Worm (Caenorhabditis elegans) whole organism, late embryonic: ENCODE results near the gene gpx-2.

ENCODE experiments used
- C08G9.2 ChIP-seq: sonication (generic microtip); optimal IDR thresholded peaks from 2 replicates; lab custom pipeline; 2016; ENCODE audit warnings: mild to moderate bottlenecking, missing genetic modification characterization, moderate library complexity, missing compliant biosample characterization
- elt-2 ChIP-seq: sonication (generic microtip); optimal IDR thresholded peaks from 2 replicates; lab custom pipeline; 2016; ENCODE audit warnings: missing genetic modification reagents, missing genetic modification characterization, missing compliant biosample characterization
- hlh-6 ChIP-seq: sonication (generic microtip); optimal IDR thresholded peaks from 2 replicates; lab custom pipeline; 2016; ENCODE audit warnings: missing genotype, missing genetic modification characterization, missing compliant biosample characterization
- mec-3 ChIP-seq: sonication (generic microtip); optimal IDR thresholded peaks from 2 replicates; lab custom pipeline; 2016; ENCODE audit warnings: borderline replicate concordance, missing genetic modification characterization, missing compliant biosample characterization
- nhr-11 ChIP-seq: fragments of 150-350 bp; optimal IDR thresholded peaks from 2 replicates; lab custom pipeline; 2014; ENCODE audit warnings: missing biosample characterization, missing genetic modification characterization
- pha-4 ChIP-seq: fragments of 150-350 bp; optimal IDR thresholded peaks from 2 replicates; lab custom pipeline; 2018; ENCODE audit warnings: missing biosample characterization, missing genetic modification reagents, missing genetic modification characterization
- ref-2 ChIP-seq: sonication (generic microtip); optimal IDR thresholded peaks from 2 replicates; lab custom pipeline; 2016; ENCODE audit warnings: missing genetic modification characterization, missing compliant biosample characterization
- sox-4 ChIP-seq: sonication (generic microtip); optimal IDR thresholded peaks from 2 replicates; lab custom pipeline; 2017; ENCODE audit warnings: mild to moderate bottlenecking, missing genetic modification characterization, inconsistent platforms, missing compliant biosample characterization
- ttx-3 ChIP-seq: sonication (generic microtip); optimal IDR thresholded peaks from 2 replicates; lab custom pipeline; 2016; ENCODE audit warnings: missing genetic modification reagents, missing genetic modification characterization, missing compliant biosample characterization
- unc-42 ChIP-seq: sonication (generic microtip); optimal IDR thresholded peaks from 2 replicates; lab custom pipeline; 2016; ENCODE audit warnings: missing genotype, missing genetic modification characterization, missing compliant biosample characterization
- zip-5 ChIP-seq: sonication (generic microtip); optimal IDR thresholded peaks from 2 replicates; lab custom pipeline; 2016; ENCODE audit warnings: missing genetic modification characterization, missing compliant biosample characterization

DNA sequence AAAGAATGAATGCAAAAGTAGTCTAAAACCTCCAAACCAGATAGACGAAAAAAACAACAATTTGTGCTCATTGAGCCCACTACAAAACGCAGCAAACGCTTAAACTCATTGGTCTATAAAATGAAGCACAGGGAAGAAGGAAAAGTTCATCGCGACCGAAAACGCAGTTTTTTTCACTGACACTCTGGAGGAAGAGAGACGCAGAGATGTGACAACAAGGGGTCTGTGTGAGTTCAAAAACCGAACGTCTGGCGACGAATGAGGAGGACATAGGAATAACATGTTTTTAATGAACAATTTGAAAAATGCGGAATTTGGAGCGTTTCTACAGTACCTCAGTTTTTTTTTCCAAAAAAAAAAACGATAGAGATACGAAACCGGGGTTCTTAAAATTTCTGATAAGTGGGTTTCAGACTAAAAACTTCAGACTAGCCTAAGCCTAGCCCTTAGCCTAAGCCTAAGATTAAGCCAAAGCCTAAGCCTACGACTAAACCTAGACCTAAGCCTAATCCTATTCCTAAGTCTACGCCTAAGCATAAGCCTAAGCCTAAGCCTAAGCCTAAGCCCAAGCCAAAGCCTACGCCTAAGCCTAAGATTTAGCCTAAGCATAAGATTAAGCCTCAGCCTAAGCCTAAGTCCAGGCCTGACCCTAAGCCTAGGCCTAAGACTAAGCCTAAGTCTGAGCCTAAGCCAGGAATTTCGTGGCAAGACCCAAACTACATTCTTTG lies 47.1 kb upstream of the gpx-2 start:
- TF ChIP-seq hlh-6 (tag; lab: Kevin White, UChicago): no peak
- TF ChIP-seq pha-4 (tag; lab: Kevin White, UChicago): no peak
- TF ChIP-seq nhr-11: no peak
- no peak for TF ChIP-seq sox-4 (tag; lab: Kevin White, UChicago)
- no peak for TF ChIP-seq ref-2
- TF ChIP-seq zip-5 (tag; lab: Kevin White, UChicago): no peak
- TF ChIP-seq mec-3 (tag; lab: Kevin White, UChicago): no peak
- TF ChIP-seq elt-2: no peak
- no peak for TF ChIP-seq C08G9.2 (tag; lab: Kevin White, UChicago)
- TF ChIP-seq ttx-3: no peak
- no peak for TF ChIP-seq unc-42 (tag; lab: Kevin White, UChicago)
